Worm (Caenorhabditis elegans): ENCODE data around the gene odr-8.

ce11 chrIV:6595912-6596311 is 13.4 kb upstream of the odr-8 start, which contains the start of gene F38A5.22:
- TF ChIP-seq attf-4 (tag; optimal IDR thresholded peaks at IDR 0.05) (no peak), daf-8 (GFP tag; IDR thresholded peaks at IDR 0.05) (no peak), lin-15B (tag; optimal IDR thresholded peaks at IDR 0.05) (no peak), unc-39 (tag; optimal IDR thresholded peaks at IDR 0.05) (no peak)
